Worm (Caenorhabditis elegans): Measurements from ENCODE around the gene R07E5.17.
A peak's percentile ranks its signal among the peaks of the same experiment; 100 is the strongest.

Gene R07E5.17

ce11 chrIII:4404339-4404836, at the start of gene R07E5.17, which contains the start of gene snfc-5:
Gene R07E5.17, minus strand, starts transcription at chrIII:4404436.
Gene snfc-5, plus strand, starts transcription at chrIII:4404786.
- peak; percentile 37 for TF ChIP-seq unc-42 (tag; optimal IDR thresholded peaks at IDR 0.05)
- no peak for TF ChIP-seq ceh-34 (tag; optimal IDR thresholded peaks at IDR 0.05)
- peak; percentile 44 for TF ChIP-seq ceh-14 (tag; optimal IDR thresholded peaks at IDR 0.05)
- peak; percentile 27 for TF ChIP-seq ceh-31 (tag; optimal IDR thresholded peaks at IDR 0.05)
- peak; percentile 25 for TF ChIP-seq ceh-18 (tag; optimal IDR thresholded peaks at IDR 0.05)

DNA sequence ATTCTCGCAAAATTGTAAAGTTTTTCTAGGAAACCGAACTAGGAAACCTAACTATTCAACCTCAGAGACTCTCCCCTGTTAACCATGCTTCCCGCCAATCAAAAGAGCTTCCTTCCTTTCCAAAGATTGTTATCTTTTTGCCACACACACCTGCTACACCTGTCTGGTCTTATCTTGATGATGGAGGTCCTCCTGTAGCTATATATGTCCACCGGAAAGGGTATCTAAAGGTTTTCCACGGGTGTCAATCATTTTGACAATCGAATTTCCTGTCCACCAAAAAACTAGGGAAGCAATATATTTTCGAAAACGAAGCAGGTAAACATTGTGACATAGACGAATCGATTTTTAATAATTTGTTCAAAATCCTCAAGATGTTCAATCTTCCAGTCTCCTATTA, 49.5 kb upstream of the R07E5.17 start:
- TF ChIP-seq zip-5 (tag; optimal IDR thresholded peaks at IDR 0.05): no peak
- no peak for TF ChIP-seq ceh-48 (tag; optimal IDR thresholded peaks at IDR 0.05)
- TF ChIP-seq pha-4 (tag; optimal IDR thresholded peaks at IDR 0.05): no peak
- no peak for TF ChIP-seq ceh-2 (tag; optimal IDR thresholded peaks at IDR 0.05)
- no peak for TF ChIP-seq syd-9 (tag; optimal IDR thresholded peaks at IDR 0.05)
- no peak for TF ChIP-seq ceh-9 (tag; optimal IDR thresholded peaks at IDR 0.05)

DNA sequence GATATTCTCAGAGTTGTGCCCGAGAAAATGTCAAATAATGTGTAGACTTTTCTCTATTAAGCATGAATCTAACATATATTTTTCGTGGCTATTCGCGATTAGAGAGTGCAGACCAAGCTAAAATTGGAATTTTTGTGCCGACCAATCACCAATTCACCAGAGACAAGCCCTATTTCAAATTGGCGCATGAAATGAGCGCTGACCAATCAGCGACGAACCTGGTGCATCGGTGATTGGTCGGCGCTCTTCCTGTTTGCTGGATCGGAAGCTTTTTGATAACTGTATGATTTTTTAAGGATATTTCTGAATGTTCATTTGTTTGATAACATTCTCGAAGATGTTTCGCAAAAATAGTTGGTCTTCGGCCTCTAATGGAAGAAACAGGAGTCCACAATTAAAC, 49.1 kb upstream of the R07E5.17 start:
- TF ChIP-seq nfya-1 (tag; optimal IDR thresholded peaks at IDR 0.05) (peak; percentile 91), pag-3 (tag; optimal IDR thresholded peaks at IDR 0.05; ENCODE audit: borderline replicate concordance) (no peak), ets-4 (tag; optimal IDR thresholded peaks at IDR 0.05) (no peak)

ce11 chrIII:4452749-4453148, 48.5 kb upstream of the R07E5.17 start:
- TF ChIP-seq pha-4 (tag; optimal IDR thresholded peaks at IDR 0.05) (no peak), ceh-31 (tag; optimal IDR thresholded peaks at IDR 0.05) (peak; percentile 66)

- TF ChIP-seq nfya-1 (tag; optimal IDR thresholded peaks at IDR 0.05): peak; percentile 66
- no peak for TF ChIP-seq hlh-6 (tag; optimal IDR thresholded peaks at IDR 0.05)
- TF ChIP-seq fkh-6 (tag; optimal IDR thresholded peaks at IDR 0.05): peak; percentile 40
- TF ChIP-seq Y22D7AL.16 (tag; optimal IDR thresholded peaks at IDR 0.05): no peak
- TF ChIP-seq T23F11.4 (GFP tag; optimal IDR thresholded peaks at IDR 0.05): no peak
- TF ChIP-seq eyg-1 (tag; optimal IDR thresholded peaks at IDR 0.05): no peak
- no peak for TF ChIP-seq pat-9 (tag; optimal IDR thresholded peaks at IDR 0.05)
- no peak for TF ChIP-seq nhr-11 (tag; optimal IDR thresholded peaks at IDR 0.05)
- TF ChIP-seq fkh-10 (GFP tag; optimal IDR thresholded peaks at IDR 0.05): no peak
- no peak for TF ChIP-seq ceh-19 (GFP tag; optimal IDR thresholded peaks at IDR 0.05)
- no peak for TF ChIP-seq hlh-15 (tag; optimal IDR thresholded peaks at IDR 0.05)
- TF ChIP-seq rnt-1 (tag; optimal IDR thresholded peaks at IDR 0.05): no peak
- no peak for TF ChIP-seq elt-2 (tag; optimal IDR thresholded peaks at IDR 0.05)
- no peak for TF ChIP-seq ceh-2 (tag; optimal IDR thresholded peaks at IDR 0.05)
- no peak for TF ChIP-seq hlh-13 (GFP tag; optimal IDR thresholded peaks at IDR 0.05)
- TF ChIP-seq ceh-31 (tag; optimal IDR thresholded peaks at IDR 0.05): peak; percentile 79
- no peak for TF ChIP-seq dve-1 (tag; optimal IDR thresholded peaks at IDR 0.05)
- TF ChIP-seq lin-11 (tag; optimal IDR thresholded peaks at IDR 0.05): no peak
- no peak for TF ChIP-seq syd-9 (tag; optimal IDR thresholded peaks at IDR 0.05)
- no peak for TF ChIP-seq ets-4 (tag; optimal IDR thresholded peaks at IDR 0.05)
- TF ChIP-seq tbx-7 (tag; optimal IDR thresholded peaks at IDR 0.05): no peak
- TF ChIP-seq pax-1 (tag; optimal IDR thresholded peaks at IDR 0.05): no peak
- TF ChIP-seq sox-2 (GFP tag; IDR thresholded peaks at IDR 0.05): no peak
- TF ChIP-seq nhr-232 (tag; optimal IDR thresholded peaks at IDR 0.05): no peak
- no peak for TF ChIP-seq F13H6.1 (tag; optimal IDR thresholded peaks at IDR 0.05)
- TF ChIP-seq ceh-22 (tag; optimal IDR thresholded peaks at IDR 0.05): no peak
- no peak for TF ChIP-seq C08G9.2 (tag; optimal IDR thresholded peaks at IDR 0.05)
- TF ChIP-seq pros-1 (tag; optimal IDR thresholded peaks at IDR 0.05): no peak
- no peak for TF ChIP-seq elt-4 (tag; optimal IDR thresholded peaks at IDR 0.05)
- no peak for TF ChIP-seq sox-4 (tag; optimal IDR thresholded peaks at IDR 0.05)
- TF ChIP-seq tbx-2 (tag; optimal IDR thresholded peaks at IDR 0.05): peak; percentile 11
Observed at ce11 chrIII:4450773-4451423, 46.7 kb upstream of the R07E5.17 start.

Data from whole organism, late embryonic.